Worm (Caenorhabditis elegans): ENCODE data around the gene F52H3.6.

DNA sequence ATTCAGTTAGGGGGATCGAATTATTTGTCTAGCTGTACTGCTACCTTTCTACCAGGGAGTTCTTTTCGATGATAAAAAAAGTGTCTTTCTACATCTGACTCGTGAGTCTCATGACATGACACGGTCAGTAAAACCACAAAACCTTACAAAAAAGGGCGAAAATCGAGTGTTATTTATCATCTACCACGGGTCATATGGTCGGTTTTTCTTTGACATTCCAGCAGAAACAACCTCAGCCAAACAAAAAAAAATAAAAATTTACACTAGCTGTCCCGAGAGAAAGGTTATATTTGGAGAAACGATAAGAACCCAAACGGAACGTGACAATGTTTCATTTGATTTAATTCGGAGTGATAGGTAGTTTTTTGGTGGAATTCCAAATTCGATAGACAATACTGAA, 8.6 kb downstream of the F52H3.6 start:
- TF ChIP-seq him-1 (tag; optimal IDR thresholded peaks at IDR 0.05) (no peak), dao-5 (tag; optimal IDR thresholded peaks at IDR 0.05) (no peak)
